Fruit fly (Drosophila melanogaster): ENCODE data around the gene CG15020.
A peak's percentile ranks its signal among the peaks of the same experiment; 100 is the strongest.

Gene CG15020

dm6 chr3L:4461454-4462045, 40.1 kb downstream of the CG15020 start, which contains the start of gene CG15023 (continued):
- no peak for TF ChIP-seq gcm2 (GFP tag; optimal IDR thresholded peaks at IDR 0.05)
- no peak for TF ChIP-seq fd3F (GFP tag; optimal IDR thresholded peaks at IDR 0.05)
- no peak for TF ChIP-seq zfh2 (GFP tag; optimal IDR thresholded peaks at IDR 0.05)
- TF ChIP-seq Camta (GFP tag; optimal IDR thresholded peaks at IDR 0.05), result no peak
- no peak for TF ChIP-seq CG3838 (GFP tag; optimal IDR thresholded peaks at IDR 0.05)
- peak; percentile 51; the same call in 1 of the 2 replicates for TF ChIP-seq onecut (GFP tag; IDR thresholded peaks at IDR 0.05)
- TF ChIP-seq HLH4C (GFP tag; IDR thresholded peaks at IDR 0.05; ENCODE audit: partially characterized antibody), result no peak
- TF ChIP-seq CG8281 (tag; optimal IDR thresholded peaks at IDR 0.05), result no peak
- TF ChIP-seq Xrp1 (GFP tag; IDR thresholded peaks at IDR 0.05), result no peak
- TF ChIP-seq kay (GFP tag; optimal IDR thresholded peaks at IDR 0.05), result no peak
- TF ChIP-seq HmgZ (tag; optimal IDR thresholded peaks at IDR 0.05), result no peak
- TF ChIP-seq repo (GFP tag; optimal IDR thresholded peaks at IDR 0.05), result no peak
- TF ChIP-seq sd (tag; optimal IDR thresholded peaks at IDR 0.05), result peak; percentile 20
- TF ChIP-seq gt (GFP tag; IDR thresholded peaks at IDR 0.05), result no peak
- no peak for TF ChIP-seq ind (GFP tag; optimal IDR thresholded peaks at IDR 0.05)
- no peak for TF ChIP-seq CG12219 (GFP tag; optimal IDR thresholded peaks at IDR 0.05)
- no peak for TF ChIP-seq Lpt (GFP tag; optimal IDR thresholded peaks at IDR 0.05)
- TF ChIP-seq Rx (GFP tag; IDR thresholded peaks at IDR 0.05), result no peak
- TF ChIP-seq al (GFP tag; IDR thresholded peaks at IDR 0.05), result no peak
- peak; percentile 43 for TF ChIP-seq Oli (tag; optimal IDR thresholded peaks at IDR 0.05)
- TF ChIP-seq CG31365 (tag; optimal IDR thresholded peaks at IDR 0.05), result no peak
- TF ChIP-seq emc (GFP tag; optimal IDR thresholded peaks at IDR 0.05), result no peak
- no peak for TF ChIP-seq CG10979 (tag; optimal IDR thresholded peaks at IDR 0.05)
- TF ChIP-seq CG3065 (GFP tag; optimal IDR thresholded peaks at IDR 0.05), result no peak
- no peak for TF ChIP-seq toy (GFP tag; IDR thresholded peaks at IDR 0.05)
- no peak for TF ChIP-seq sug (tag; optimal IDR thresholded peaks at IDR 0.05)
- TF ChIP-seq kah (GFP tag; optimal IDR thresholded peaks at IDR 0.05), result no peak
- peak; percentile 31; the same call in 1 of the 2 replicates for TF ChIP-seq MBD-R2 (GFP tag; IDR thresholded peaks at IDR 0.05)
- TF ChIP-seq otp (GFP tag; IDR thresholded peaks at IDR 0.05), result no peak
- no peak for TF ChIP-seq Neu2 (GFP tag; optimal IDR thresholded peaks at IDR 0.05; ENCODE audit: borderline replicate concordance)
- TF ChIP-seq CG3847 (GFP tag; IDR thresholded peaks at IDR 0.05), result no peak
- TF ChIP-seq CG11247 (GFP tag; IDR thresholded peaks at IDR 0.05), result 0 out of 2 replicates have a peak, but pooled peaks have one; percentile 19
- TF ChIP-seq ci (GFP tag; IDR thresholded peaks at IDR 0.05), result 0 out of 3 replicates have a peak, but pooled peaks have one; percentile 36
- TF ChIP-seq CG6272 (GFP tag; IDR thresholded peaks at IDR 0.05), result no peak
- no peak for TF ChIP-seq CG10147 (GFP tag; optimal IDR thresholded peaks at IDR 0.05)
- peak; percentile 37; the same call in 1 of the 2 replicates for TF ChIP-seq CG14441 (GFP tag; IDR thresholded peaks at IDR 0.05)
- TF ChIP-seq CG13123 (GFP tag; optimal IDR thresholded peaks at IDR 0.05), result no peak
- TF ChIP-seq Atf6 (GFP tag; IDR thresholded peaks at IDR 0.05), result 0 out of 2 replicates have a peak, but pooled peaks have one; percentile 7
- TF ChIP-seq seq (GFP tag; IDR thresholded peaks at IDR 0.05), result no peak
- TF ChIP-seq CG1603 (tag; optimal IDR thresholded peaks at IDR 0.05), result peak; percentile 2
- TF ChIP-seq Ets65A (GFP tag), result peak; percentile 12
- TF ChIP-seq CG5245 (GFP tag; optimal IDR thresholded peaks at IDR 0.05), result no peak
- no peak for TF ChIP-seq bbx (GFP tag; IDR thresholded peaks at IDR 0.05; ENCODE audit: partially characterized antibody)
- TF ChIP-seq CG15601 (tag; optimal IDR thresholded peaks at IDR 0.05), result no peak
- peak; percentile 30 for TF ChIP-seq esg (GFP tag; conservative IDR thresholded peaks at IDR 0.05)
- no peak for TF ChIP-seq CG43689 (GFP tag; IDR thresholded peaks at IDR 0.05)
- no peak for TF ChIP-seq sim (GFP tag; IDR thresholded peaks at IDR 0.05)
- peak; percentile 21 for TF ChIP-seq Hsf (GFP tag; optimal IDR thresholded peaks at IDR 0.05)
- TF ChIP-seq grn (GFP tag; optimal IDR thresholded peaks at IDR 0.05), result no peak
- no peak for TF ChIP-seq Myb (GFP tag; optimal IDR thresholded peaks at IDR 0.05)
- no peak for TF ChIP-seq ara (GFP tag; IDR thresholded peaks at IDR 0.05)
- TF ChIP-seq odd (GFP tag; optimal IDR thresholded peaks at IDR 0.05), result peak; percentile 11

Data from whole organism, embryonic.